Worm (Caenorhabditis elegans): ENCODE measurements around the gene hot-8.

ce11 chrX:1191582-1191981, 11.5 kb downstream of the hot-8 start, which contains the start of gene T13G4.4:
- TF ChIP-seq him-1 (tag; optimal IDR thresholded peaks at IDR 0.05) (no peak), W03F9.2 (tag; optimal IDR thresholded peaks at IDR 0.05) (no peak)

Measured in whole organism, L4/young adult.